Worm (Caenorhabditis elegans): ENCODE results near the gene Y73B6BL.270.
"Not testable (repeated sequence)": the region's sequence is repeated elsewhere in the genome, so short reads cannot be mapped to it uniquely, and the experiment has no call there.

The Y73B6BL.270 gene

DNA sequence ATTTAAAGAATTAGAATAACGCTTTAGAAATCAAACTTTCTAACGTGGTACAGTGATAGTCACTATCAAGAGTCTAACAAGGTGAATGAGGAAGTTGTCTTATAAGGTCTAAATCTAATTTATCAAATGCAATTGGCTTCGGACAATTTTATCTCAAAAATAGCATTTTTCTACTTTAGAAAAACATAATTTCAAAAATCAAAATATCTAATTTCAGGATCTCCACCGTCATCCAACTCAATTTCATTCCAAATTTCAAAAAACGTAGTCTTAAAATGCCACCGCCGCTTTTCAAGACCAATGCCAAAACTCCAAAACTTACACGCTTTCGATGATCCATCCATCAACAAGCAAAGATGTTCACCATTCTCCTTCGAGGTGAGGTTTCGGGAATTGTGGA is at the start of gene Y73B6BL.270:
Gene Y73B6BL.270 (plus strand): TSS at position 301 of the 400 bp plus-strand sequence.
- no peak for TF ChIP-seq unc-130 (GFP tag; optimal IDR thresholded peaks at IDR 0.05)
- TF ChIP-seq dmd-6 (GFP tag; IDR thresholded peaks at IDR 0.05): no peak
- TF ChIP-seq unc-39 (tag; optimal IDR thresholded peaks at IDR 0.05): no peak
- no peak for TF ChIP-seq nhr-41 (GFP tag; IDR thresholded peaks at IDR 0.05)
- no peak for TF ChIP-seq nhr-237 (tag; optimal IDR thresholded peaks at IDR 0.05)
- no peak for TF ChIP-seq zip-11 (GFP tag; IDR thresholded peaks at IDR 0.05)
- TF ChIP-seq spr-1 (tag; optimal IDR thresholded peaks at IDR 0.05): no peak
- no peak for TF ChIP-seq Y5F2A.4 (GFP tag; optimal IDR thresholded peaks at IDR 0.05)
- no peak for TF ChIP-seq F26F4.8 (GFP tag; conservative IDR thresholded peaks at IDR 0.05)
- no peak for TF ChIP-seq ztf-7 (tag; optimal IDR thresholded peaks at IDR 0.05)
- TF ChIP-seq daf-16 (GFP tag; optimal IDR thresholded peaks at IDR 0.05): no peak
- no peak for TF ChIP-seq daf-16 (tag; optimal IDR thresholded peaks at IDR 0.05)
- no peak for TF ChIP-seq lin-39 (tag; optimal IDR thresholded peaks at IDR 0.05)
- no peak for TF ChIP-seq zfp-3 (GFP tag; conservative IDR thresholded peaks at IDR 0.05)
- no peak for TF ChIP-seq nhr-76 (tag; optimal IDR thresholded peaks at IDR 0.05)
- no peak for TF ChIP-seq F44E2.7 (GFP tag; IDR thresholded peaks at IDR 0.05)
- TF ChIP-seq ama-1 (optimal IDR thresholded peaks at IDR 0.05): no peak
- TF ChIP-seq zag-1 (tag; optimal IDR thresholded peaks at IDR 0.05): no peak
- no peak for TF ChIP-seq D1046.2 (GFP tag; IDR thresholded peaks at IDR 0.05)
- TF ChIP-seq arid-1 (GFP tag; conservative IDR thresholded peaks at IDR 0.05): no peak

DNA sequence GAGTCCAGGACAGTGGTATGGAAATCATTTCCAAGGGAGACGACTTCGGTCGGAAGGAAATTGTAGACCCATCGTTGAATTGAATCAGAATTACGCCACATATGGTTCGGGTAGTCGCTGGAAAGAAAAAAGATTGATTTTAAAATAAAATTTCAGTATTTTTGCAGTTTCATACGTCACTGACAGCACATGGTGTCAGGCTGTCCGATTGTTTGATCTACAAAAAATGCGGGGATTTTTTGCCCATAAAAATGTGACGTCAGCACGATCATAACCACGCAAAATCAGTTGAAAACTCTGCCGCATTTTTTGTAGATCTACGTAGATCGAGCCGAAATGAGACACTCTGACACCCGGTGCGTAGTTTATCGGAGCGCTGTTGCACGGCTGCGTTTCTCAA is 47.8 kb upstream of the Y73B6BL.270 start, which contains the start of gene Y73B6BL.12:
Gene Y73B6BL.12 (minus strand): TSS at position 101 of the 400 bp plus-strand sequence.
- not testable (repeated sequence) for TF ChIP-seq nhr-77 (tag; optimal IDR thresholded peaks at IDR 0.05); Y5F2A.4 (GFP tag; optimal IDR thresholded peaks at IDR 0.05); Y48G9A.11 (GFP tag; IDR thresholded peaks at IDR 0.05)

DNA sequence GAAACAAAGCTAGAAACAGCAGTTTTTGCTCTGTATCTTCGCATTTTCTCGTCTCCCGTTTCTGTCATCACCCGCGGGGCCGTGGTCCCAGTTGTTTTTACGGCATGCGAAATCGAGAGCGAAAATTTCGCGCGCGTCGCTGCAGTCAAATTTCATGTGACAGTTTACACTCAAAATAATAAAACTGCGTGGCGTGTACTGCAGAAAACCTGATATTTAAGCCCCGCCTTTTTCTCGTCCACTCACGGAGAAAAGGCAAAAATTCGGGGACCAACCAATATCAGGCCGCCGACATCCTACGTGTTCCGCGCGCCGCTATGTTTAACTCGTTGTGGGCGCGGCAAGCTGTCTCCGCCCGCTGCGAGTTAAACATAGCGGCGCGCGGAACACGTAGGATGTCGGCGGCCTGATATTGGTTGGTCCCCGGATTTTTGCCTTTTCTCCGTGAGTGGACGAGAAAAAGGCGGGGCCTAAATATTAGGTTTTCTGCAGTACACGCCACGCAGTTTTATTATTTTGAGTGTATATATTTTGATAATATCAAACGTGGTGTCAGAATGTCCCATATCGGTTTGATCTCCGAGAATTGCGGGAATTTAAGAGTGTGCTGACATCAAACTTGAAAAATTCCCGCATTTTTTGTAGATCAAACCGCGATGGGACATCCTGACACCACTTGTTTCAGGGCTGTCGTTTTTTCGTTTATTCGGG is 44.7 kb upstream of the Y73B6BL.270 start:
- TF ChIP-seq php-3 (GFP tag; IDR thresholded peaks at IDR 0.05) (0 out of 2 replicates have a peak, but pooled peaks have one; percentile 16), arid-1 (GFP tag; conservative IDR thresholded peaks at IDR 0.05) (0 out of 2 replicates have a peak, but pooled peaks have one; percentile 51), T26A8.4 (GFP tag; IDR thresholded peaks at IDR 0.05) (0 out of 2 replicates have a peak, but pooled peaks have one; percentile 34), dmd-8 (GFP tag; IDR thresholded peaks at IDR 0.05) (0 out of 2 replicates have a peak, but pooled peaks have one; percentile 17), lin-38 (GFP tag; IDR thresholded peaks at IDR 0.05) (peak; percentile 40), mdt-29 (GFP tag; IDR thresholded peaks at IDR 0.05) (0 out of 2 replicates have a peak, but pooled peaks have one; percentile 24), ZK337.2 (GFP tag; IDR thresholded peaks at IDR 0.05) (0 out of 2 replicates have a peak, but pooled peaks have one; percentile 3), snpc-1.2 (GFP tag; IDR thresholded peaks at IDR 0.05) (peak; percentile 66)

DNA sequence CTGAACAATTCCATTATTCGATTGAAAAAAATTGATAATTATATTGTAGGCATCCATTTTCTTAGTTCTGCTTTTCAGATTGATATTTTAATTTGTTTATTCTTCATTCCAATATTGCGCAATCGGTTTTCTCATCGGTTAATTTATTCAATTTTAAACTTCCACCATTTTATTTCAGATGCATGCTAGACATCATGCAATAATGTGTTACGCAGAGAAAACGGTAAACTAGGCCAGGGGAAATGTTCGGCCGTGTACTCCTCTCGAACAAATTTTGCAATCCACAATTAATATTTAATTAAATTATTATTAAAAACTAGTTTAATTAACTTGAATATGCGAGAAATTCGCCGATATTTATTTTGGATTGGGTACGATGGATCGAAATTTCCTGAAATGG is 43.5 kb upstream of the Y73B6BL.270 start, which contains the start of gene Y73B6BL.29:
Gene Y73B6BL.29 (plus strand): TSS at position 263 of the 400 bp plus-strand sequence.
- TF ChIP-seq sdz-12 (GFP tag; optimal IDR thresholded peaks at IDR 0.05) (peak; percentile 90), nhr-10 (tag; optimal IDR thresholded peaks at IDR 0.05) (no peak), F26F4.8 (GFP tag; conservative IDR thresholded peaks at IDR 0.05) (no peak), tag-97 (GFP tag; IDR thresholded peaks at IDR 0.05) (0 out of 2 replicates have a peak, but pooled peaks have one; percentile 62), hmg-1.1 (GFP tag; IDR thresholded peaks at IDR 0.05) (peak; percentile 74), nhr-41 (GFP tag; IDR thresholded peaks at IDR 0.05) (no peak), Y105C5A.15 (GFP tag; IDR thresholded peaks at IDR 0.05) (no peak), mdl-1 (tag; optimal IDR thresholded peaks at IDR 0.05) (peak in 1 of 2 experiments; percentile 44), saeg-2 (GFP tag; IDR thresholded peaks at IDR 0.05) (no peak), Y5F2A.4 (GFP tag; optimal IDR thresholded peaks at IDR 0.05) (no peak), spr-1 (tag; optimal IDR thresholded peaks at IDR 0.05) (peak; percentile 41), vab-7 (GFP tag; IDR thresholded peaks at IDR 0.05) (0 out of 2 replicates have a peak, but pooled peaks have one; percentile 22), mep-1 (tag; optimal IDR thresholded peaks at IDR 0.05) (peak; percentile 88), lin-1 (GFP tag; IDR thresholded peaks at IDR 0.05) (peak; percentile 29; the same call in 1 of the 2 replicates), nhr-28 (tag; optimal IDR thresholded peaks at IDR 0.05) (peak; percentile 60), nhr-11 (tag; optimal IDR thresholded peaks at IDR 0.05) (no peak), egl-43 (GFP tag; IDR thresholded peaks at IDR 0.05) (no peak), snpc-1.2 (GFP tag; IDR thresholded peaks at IDR 0.05) (peak; percentile 84), lim-7 (GFP tag; IDR thresholded peaks at IDR 0.05) (no peak), hif-1 (tag; optimal IDR thresholded peaks at IDR 0.05) (peak in 1 of 2 experiments; percentile 96), jun-1 (tag; optimal IDR thresholded peaks at IDR 0.05) (no peak), nhr-237 (tag; optimal IDR thresholded peaks at IDR 0.05) (no peak), mdt-29 (GFP tag; IDR thresholded peaks at IDR 0.05) (no peak; the same call in 1 of the 2 replicates)
